Worm (Caenorhabditis elegans) whole organism, L1 larva: ENCODE measurements around the gene B0546.4.

ENCODE experiments used
- C04F5.9 ChIP-seq: sonication (generic microtip); optimal IDR thresholded peaks from 2 replicates; lab custom pipeline; 2016; ENCODE audit warnings: missing genetic modification characterization, missing compliant biosample characterization
- C34B4.2 ChIP-seq: sonication (generic microtip); optimal IDR thresholded peaks from 2 replicates; lab custom pipeline; 2017; ENCODE audit warnings: mild to moderate bottlenecking, missing genetic modification characterization, missing compliant biosample characterization
- F16B12.6 ChIP-seq: fragments of 150-350 bp; optimal IDR thresholded peaks from 2 replicates; lab custom pipeline; 2014; ENCODE audit warnings: missing biosample characterization, missing genetic modification characterization
- Y116A8C.19 ChIP-seq: sonication (generic microtip); optimal IDR thresholded peaks from 2 replicates; lab custom pipeline; 2016; ENCODE audit warnings: missing compliant biosample characterization, missing genetic modification characterization, borderline replicate concordance
- aha-1 ChIP-seq: fragments of 150-350 bp; optimal IDR thresholded peaks from 2 replicates; lab custom pipeline; 2014; ENCODE audit warnings: missing biosample characterization, missing genetic modification characterization
- ama-1 ChIP-seq: fragments of 150-350 bp; optimal IDR thresholded peaks from 2 replicates; lab custom pipeline; 2014
- blmp-1 ChIP-seq: fragments of 150-350 bp; optimal IDR thresholded peaks from 2 replicates; lab custom pipeline; 2014; ENCODE audit warnings: missing biosample characterization, missing genetic modification characterization
- ceh-63 ChIP-seq: fragments of 200-800 bp; sonication (Bioruptor generic); optimal IDR thresholded peaks from 2 replicates; lab custom pipeline; 2018; ENCODE audit warnings: mild to moderate bottlenecking, missing genetic modification characterization, missing compliant biosample characterization
- ceh-82 ChIP-seq, 3 experiments: fragments of 150-350 bp in 1 of 3; sonication (generic microtip) in 2 of 3; optimal IDR thresholded peaks; 2 replicates each; lab custom pipeline; 2014 to 2017; ENCODE audit warnings: missing biosample characterization in 3 of 3, missing genetic modification characterization in 3 of 3
- dpl-1 ChIP-seq, 3 experiments: fragments of 150-350 bp in 2 of 3; sonication (generic microtip) in 1 of 3; optimal IDR thresholded peaks; 2 replicates each; lab custom pipeline; 2014 to 2017; ENCODE audit warnings: missing biosample characterization in 3 of 3, missing genetic modification characterization in 3 of 3, missing genetic modification reagents in 3 of 3
- efl-3 ChIP-seq: fragments of 200-800 bp; sonication (Bioruptor generic); optimal IDR thresholded peaks from 2 replicates; lab custom pipeline; 2018; ENCODE audit warnings: mild to moderate bottlenecking, missing genetic modification characterization, missing compliant biosample characterization
- egl-27 ChIP-seq, 2 experiments: fragments of 150-350 bp in 1 of 2; sonication (generic microtip); optimal IDR thresholded peaks; 3 replicates each; lab custom pipeline; 2017 to 2018; ENCODE audit warnings: missing biosample characterization in 2 of 2, missing genetic modification characterization in 2 of 2, missing genetic modification reagents in 2 of 2
- elt-2 ChIP-seq: sonication (generic microtip); optimal IDR thresholded peaks from 2 replicates; lab custom pipeline; 2016; ENCODE audit warnings: missing genetic modification characterization, mild to moderate bottlenecking, inconsistent platforms, missing compliant biosample characterization, missing genetic modification reagents
- ets-5 ChIP-seq: fragments of 200-800 bp; sonication (Bioruptor generic); IDR thresholded peaks from 2 replicates; pipeline ENCODE4 v1.3.6; 2022; ENCODE audit warnings: missing genetic modification characterization, missing compliant biosample characterization
- fkh-10 ChIP-seq: sonication (generic microtip); optimal IDR thresholded peaks from 2 replicates; lab custom pipeline; 2017; ENCODE audit warnings: missing biosample characterization, missing genetic modification reagents, missing genetic modification characterization
- fkh-4 ChIP-seq: sonication (generic microtip); optimal IDR thresholded peaks from 2 replicates; lab custom pipeline; 2016; ENCODE audit warnings: missing compliant biosample characterization, missing genetic modification characterization, borderline replicate concordance
- fkh-8 ChIP-seq: sonication (generic microtip); optimal IDR thresholded peaks from 2 replicates; lab custom pipeline; 2016; ENCODE audit warnings: mild to moderate bottlenecking, missing genetic modification characterization, missing compliant biosample characterization
- grh-1 ChIP-seq: fragments of 200-800 bp; sonication (Bioruptor generic); IDR thresholded peaks from 2 replicates; pipeline ENCODE4 v1.3.6; 2022; ENCODE audit warnings: missing genetic modification reagents, missing genetic modification characterization, missing compliant biosample characterization
- hlh-4 ChIP-seq: sonication (generic microtip); optimal IDR thresholded peaks from 2 replicates; lab custom pipeline; 2016; ENCODE audit warnings: mild to moderate bottlenecking, missing genetic modification characterization, missing compliant biosample characterization
- irx-1 ChIP-seq: sonication (generic microtip); optimal IDR thresholded peaks from 2 replicates; lab custom pipeline; 2016; ENCODE audit warnings: missing genetic modification characterization, missing compliant biosample characterization
- lin-13 ChIP-seq: fragments of 150-350 bp; optimal IDR thresholded peaks from 2 replicates; lab custom pipeline; 2014; ENCODE audit warnings: missing biosample characterization, missing genetic modification reagents, missing genetic modification characterization
- lin-15B ChIP-seq: fragments of 150-350 bp; sonication (generic microtip); optimal IDR thresholded peaks from 3 replicates; lab custom pipeline; 2014; ENCODE audit warnings: missing biosample characterization, missing genetic modification characterization
- lin-39 ChIP-seq: fragments of 150-350 bp; optimal IDR thresholded peaks from 2 replicates; lab custom pipeline; 2014; ENCODE audit warnings: missing biosample characterization, missing genetic modification reagents, missing genetic modification characterization
- lir-3 ChIP-seq: sonication (generic microtip); optimal IDR thresholded peaks from 2 replicates; lab custom pipeline; 2016; ENCODE audit warnings: mild to moderate bottlenecking, missing genetic modification characterization, moderate library complexity, missing compliant biosample characterization; ENCODE audit not compliant: poor library complexity
- mab-9 ChIP-seq: fragments of 200-800 bp; sonication (Bioruptor generic); IDR thresholded peaks from 2 replicates; pipeline ENCODE4 v1.3.6; 2022; ENCODE audit warnings: missing genetic modification reagents, missing genetic modification characterization, missing compliant biosample characterization
- mef-2 ChIP-seq: fragments of 150-350 bp; optimal IDR thresholded peaks from 2 replicates; lab custom pipeline; 2014; ENCODE audit warnings: missing biosample characterization, missing genetic modification characterization
- mep-1 ChIP-seq: fragments of 150-350 bp; optimal IDR thresholded peaks from 2 replicates; lab custom pipeline; 2014; ENCODE audit warnings: missing biosample characterization, missing genetic modification characterization
- nhr-12 ChIP-seq: sonication (generic microtip); optimal IDR thresholded peaks from 2 replicates; lab custom pipeline; 2017; ENCODE audit warnings: missing biosample characterization, missing genetic modification characterization
- nhr-20 ChIP-seq: sonication (generic microtip); optimal IDR thresholded peaks from 2 replicates; lab custom pipeline; 2016; ENCODE audit warnings: mild to moderate bottlenecking, missing genetic modification characterization, missing compliant biosample characterization
- nhr-237 ChIP-seq: fragments of 150-350 bp; optimal IDR thresholded peaks from 2 replicates; lab custom pipeline; 2014; ENCODE audit warnings: missing biosample characterization, missing genetic modification characterization
- nhr-28 ChIP-seq: fragments of 150-350 bp; optimal IDR thresholded peaks from 2 replicates; lab custom pipeline; 2014; ENCODE audit warnings: missing biosample characterization, missing genetic modification characterization
- nhr-47 ChIP-seq: sonication (generic microtip); optimal IDR thresholded peaks from 2 replicates; lab custom pipeline; 2016; ENCODE audit warnings: mild to moderate bottlenecking, missing genetic modification characterization, moderate library complexity, missing compliant biosample characterization
- nhr-77 ChIP-seq: fragments of 150-350 bp; optimal IDR thresholded peaks from 2 replicates; lab custom pipeline; 2014; ENCODE audit warnings: missing biosample characterization, missing genetic modification characterization
- nhr-85 ChIP-seq: sonication (generic microtip); peaks from one replicate; lab custom pipeline; 2016; ENCODE audit warnings: missing genetic modification characterization, inconsistent platforms, missing compliant biosample characterization
- pag-3 ChIP-seq: sonication (generic microtip); optimal IDR thresholded peaks from 2 replicates; lab custom pipeline; 2017; ENCODE audit warnings: missing genetic modification characterization, mild to moderate bottlenecking, missing compliant biosample characterization, antibody characterized with exemption, borderline replicate concordance; ENCODE audit not compliant: insufficient read depth
- snpc-4 ChIP-seq: fragments of 150-350 bp; optimal IDR thresholded peaks from 2 replicates; lab custom pipeline; 2014; ENCODE audit warnings: missing biosample characterization, missing genetic modification characterization
- sox-4 ChIP-seq: sonication (generic microtip); optimal IDR thresholded peaks from 2 replicates; lab custom pipeline; 2016; ENCODE audit warnings: missing genetic modification characterization, missing compliant biosample characterization
- tbx-2 ChIP-seq: sonication (generic microtip); optimal IDR thresholded peaks from 2 replicates; lab custom pipeline; 2016; ENCODE audit warnings: missing genetic modification characterization, missing compliant biosample characterization
- tlp-1 ChIP-seq: fragments of 150-350 bp; optimal IDR thresholded peaks from 2 replicates; lab custom pipeline; 2014; ENCODE audit warnings: missing biosample characterization, missing genetic modification characterization
- unc-30 ChIP-seq: sonication (generic microtip); optimal IDR thresholded peaks from 2 replicates; lab custom pipeline; 2017; ENCODE audit warnings: missing biosample characterization, missing genetic modification characterization
- unc-62 ChIP-seq: fragments of 150-350 bp; optimal IDR thresholded peaks from 2 replicates; lab custom pipeline; 2014; ENCODE audit warnings: missing biosample characterization, missing genetic modification reagents, missing genetic modification characterization
- unc-98 ChIP-seq: fragments of 200-800 bp; sonication (Bioruptor generic); IDR thresholded peaks from 2 replicates; pipeline ENCODE4 v1.3.6; 2022; ENCODE audit warnings: missing genetic modification characterization, missing compliant biosample characterization
- vab-15 ChIP-seq: sonication (generic microtip); optimal IDR thresholded peaks from 2 replicates; lab custom pipeline; 2017; ENCODE audit warnings: missing genotype, mild to moderate bottlenecking, missing genetic modification characterization, missing compliant biosample characterization
- zag-1 ChIP-seq: fragments of 150-350 bp; optimal IDR thresholded peaks from 2 replicates; lab custom pipeline; 2014; ENCODE audit warnings: missing biosample characterization, missing genetic modification characterization
- zip-4 ChIP-seq: fragments of 200-800 bp; sonication (Bioruptor generic); optimal IDR thresholded peaks from 2 replicates; lab custom pipeline; 2018; ENCODE audit warnings: mild to moderate bottlenecking, missing genetic modification characterization, moderate library complexity, missing compliant biosample characterization

B0546.4 gene

DNA sequence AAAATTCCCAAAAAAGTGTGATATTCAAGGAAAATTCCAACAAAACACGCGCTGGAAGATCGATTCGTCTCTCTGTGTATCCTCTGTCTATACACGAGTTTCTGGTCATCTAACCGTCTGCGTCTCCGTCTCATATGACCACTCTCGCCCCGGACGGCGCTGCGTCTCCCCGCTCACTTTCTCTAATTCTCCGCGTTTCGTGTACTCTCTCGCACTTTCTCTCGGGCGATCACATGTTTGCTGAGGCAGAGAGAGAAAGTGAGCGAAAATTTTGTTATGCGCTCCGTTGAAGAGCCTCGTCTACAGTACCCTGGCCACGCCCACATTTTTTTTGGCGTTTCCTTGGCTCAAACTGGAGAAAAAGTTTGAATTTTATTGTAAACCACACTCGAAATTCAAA, 646 bp upstream of the B0546.4 start (continued):
- TF ChIP-seq nhr-47 (tag; lab: Kevin White, UChicago): peak; percentile 97
- TF ChIP-seq blmp-1 (tag; lab: Kevin White, UChicago): peak; percentile 99
- TF ChIP-seq mep-1 (tag; lab: Kevin White, UChicago): peak; percentile 89
- peak; percentile 92 for TF ChIP-seq grh-1 (GFP tag; lab: Robert Waterston, UW)
- TF ChIP-seq zip-4 (GFP tag; lab: Kevin White, UChicago): peak; percentile 74
- TF ChIP-seq nhr-28 (tag; lab: Kevin White, UChicago): no peak
- no peak for TF ChIP-seq pag-3
- TF ChIP-seq unc-30 (tag; lab: Kevin White, UChicago): no peak
- peak; percentile 93 for TF ChIP-seq aha-1 (tag; lab: Kevin White, UChicago)
- TF ChIP-seq irx-1 (tag; lab: Kevin White, UChicago): peak; percentile 86
- no peak for TF ChIP-seq ceh-63 (GFP tag; lab: Kevin White, UChicago)
- TF ChIP-seq nhr-77 (tag; lab: Kevin White, UChicago): peak; percentile 78
- TF ChIP-seq C34B4.2 (tag; lab: Kevin White, UChicago): no peak
- TF ChIP-seq nhr-85 (tag; lab: Kevin White, UChicago): peak; percentile 96
- no peak for TF ChIP-seq tlp-1
- TF ChIP-seq lin-39 (tag; lab: Kevin White, UChicago): peak; percentile 80
- peak; percentile 92 for TF ChIP-seq mab-9
- peak; percentile 74 for TF ChIP-seq F16B12.6 (tag; lab: Kevin White, UChicago)
- TF ChIP-seq sox-4 (tag; lab: Kevin White, UChicago): peak; percentile 78
- peak; percentile 66 for TF ChIP-seq C04F5.9
- TF ChIP-seq mef-2 (tag; lab: Kevin White, UChicago): peak; percentile 41
- no peak for TF ChIP-seq efl-3 (GFP tag; lab: Kevin White, UChicago)
- TF ChIP-seq lin-15B (tag; lab: Kevin White, UChicago): peak; percentile 67
- peak; percentile 49 to 92 (median 82) for TF ChIP-seq ceh-82 (tag; optimal IDR thresholded peaks at IDR 0.05; lab: Kevin White, UChicago)
- no peak for TF ChIP-seq Y116A8C.19 (tag; lab: Kevin White, UChicago)
- TF ChIP-seq nhr-237 (tag; lab: Kevin White, UChicago): peak; percentile 11
- peak; percentile 92 for TF ChIP-seq lin-13
- 0 out of 2 replicates have a peak, but pooled peaks have one; percentile 36 for TF ChIP-seq unc-98 (GFP tag; lab: Robert Waterston, UW)
- TF ChIP-seq snpc-4: peak; percentile 54
- TF ChIP-seq nhr-20: peak; percentile 95
- no peak for TF ChIP-seq unc-62 (GFP tag; lab: Kevin White, UChicago)
- TF ChIP-seq elt-2 (tag; lab: Kevin White, UChicago): peak; percentile 86
- no peak for TF ChIP-seq lir-3 (tag; lab: Kevin White, UChicago)
- TF ChIP-seq fkh-8: peak; percentile 94
- peak; percentile 95 for TF ChIP-seq tbx-2
- TF ChIP-seq nhr-12 (tag; lab: Kevin White, UChicago): no peak
- no peak for TF ChIP-seq hlh-4 (tag; lab: Kevin White, UChicago)
- peak; percentile 90 for TF ChIP-seq fkh-10
- peak in 1 of 2 experiments; percentile 55 for TF ChIP-seq egl-27 (tag; optimal IDR thresholded peaks at IDR 0.05; lab: Kevin White, UChicago)
- no peak for TF ChIP-seq ama-1 (lab: Kevin White, UChicago)
- TF ChIP-seq zag-1 (tag; lab: Kevin White, UChicago): no peak
- TF ChIP-seq dpl-1 (GFP tag; optimal IDR thresholded peaks at IDR 0.05; lab: Kevin White, UChicago): peak; percentile 81 to 83 (median 82)
- no peak for TF ChIP-seq ets-5 (GFP tag; lab: Robert Waterston, UW)
- TF ChIP-seq vab-15 (tag; lab: Kevin White, UChicago): no peak
- TF ChIP-seq fkh-4 (tag; lab: Kevin White, UChicago): peak; percentile 49
